Worm (Caenorhabditis elegans) whole organism, L1 larva: Measurements from ENCODE around the gene C17C3.9.

ENCODE experiments used
- aha-1 ChIP-seq: fragments of 150-350 bp; optimal IDR thresholded peaks from 2 replicates; lab custom pipeline; 2014; ENCODE audit warnings: missing biosample characterization, missing genetic modification characterization
- ama-1 ChIP-seq: fragments of 150-350 bp; optimal IDR thresholded peaks from 2 replicates; lab custom pipeline; 2014
- ceh-63 ChIP-seq: fragments of 200-800 bp; sonication (Bioruptor generic); optimal IDR thresholded peaks from 2 replicates; lab custom pipeline; 2018; ENCODE audit warnings: mild to moderate bottlenecking, missing genetic modification characterization, missing compliant biosample characterization
- ceh-90 ChIP-seq: sonication (generic microtip); optimal IDR thresholded peaks from 2 replicates; lab custom pipeline; 2016; ENCODE audit warnings: missing genetic modification characterization, missing compliant biosample characterization
- egl-13 ChIP-seq: sonication (generic microtip); optimal IDR thresholded peaks from 2 replicates; lab custom pipeline; 2016; ENCODE audit warnings: missing genotype, missing genetic modification reagents, missing genetic modification characterization, missing compliant biosample characterization
- egl-27 ChIP-seq, 2 experiments: fragments of 150-350 bp in 1 of 2; sonication (generic microtip); optimal IDR thresholded peaks; 3 replicates each; lab custom pipeline; 2017 to 2018; ENCODE audit warnings: missing biosample characterization in 2 of 2, missing genetic modification characterization in 2 of 2, missing genetic modification reagents in 2 of 2
- elt-2 ChIP-seq: sonication (generic microtip); optimal IDR thresholded peaks from 2 replicates; lab custom pipeline; 2016; ENCODE audit warnings: missing genetic modification characterization, mild to moderate bottlenecking, inconsistent platforms, missing compliant biosample characterization, missing genetic modification reagents
- ets-5 ChIP-seq: fragments of 200-800 bp; sonication (Bioruptor generic); IDR thresholded peaks from 2 replicates; pipeline ENCODE4 v1.3.6; 2022; ENCODE audit warnings: missing genetic modification characterization, missing compliant biosample characterization
- fkh-8 ChIP-seq: sonication (generic microtip); optimal IDR thresholded peaks from 2 replicates; lab custom pipeline; 2016; ENCODE audit warnings: mild to moderate bottlenecking, missing genetic modification characterization, missing compliant biosample characterization
- grh-1 ChIP-seq: fragments of 200-800 bp; sonication (Bioruptor generic); IDR thresholded peaks from 2 replicates; pipeline ENCODE4 v1.3.6; 2022; ENCODE audit warnings: missing genetic modification reagents, missing genetic modification characterization, missing compliant biosample characterization
- hlh-17 ChIP-seq: fragments of 200-800 bp; sonication (Bioruptor generic); optimal IDR thresholded peaks from 2 replicates; lab custom pipeline; 2018; ENCODE audit warnings: missing genetic modification characterization, mild to moderate bottlenecking, missing compliant biosample characterization, moderate library complexity, borderline replicate concordance
- hlh-4 ChIP-seq: sonication (generic microtip); optimal IDR thresholded peaks from 2 replicates; lab custom pipeline; 2016; ENCODE audit warnings: mild to moderate bottlenecking, missing genetic modification characterization, missing compliant biosample characterization
- hpl-2 ChIP-seq: fragments of 150-350 bp; optimal IDR thresholded peaks from 2 replicates; lab custom pipeline; 2014; ENCODE audit warnings: missing biosample characterization, missing genetic modification reagents, missing genetic modification characterization
- irx-1 ChIP-seq: sonication (generic microtip); optimal IDR thresholded peaks from 2 replicates; lab custom pipeline; 2016; ENCODE audit warnings: missing genetic modification characterization, missing compliant biosample characterization
- lin-14 ChIP-seq: fragments of 200-800 bp; sonication (Bioruptor generic); optimal IDR thresholded peaks from 2 replicates; lab custom pipeline; 2018; ENCODE audit warnings: mild to moderate bottlenecking, missing genetic modification characterization, moderate library complexity, missing compliant biosample characterization
- lin-35 ChIP-seq, 2 experiments: fragments of 150-350 bp; optimal IDR thresholded peaks; 2 replicates each; lab custom pipeline; 2014; ENCODE audit warnings: missing biosample characterization in 2 of 2, missing genetic modification characterization in 2 of 2, missing genetic modification reagents in 2 of 2
- lsy-2 ChIP-seq, 2 experiments: fragments of 150-350 bp; optimal IDR thresholded peaks; 2 replicates each; lab custom pipeline; 2014; ENCODE audit warnings: missing biosample characterization in 2 of 2, missing genetic modification characterization in 2 of 2
- mdl-1 ChIP-seq, 2 experiments: fragments of 150-350 bp; optimal IDR thresholded peaks; 2 replicates each; lab custom pipeline; 2014 to 2017; ENCODE audit warnings: missing biosample characterization in 2 of 2, missing genetic modification characterization in 2 of 2, inconsistent platforms in 1 of 2
- mep-1 ChIP-seq: fragments of 150-350 bp; optimal IDR thresholded peaks from 2 replicates; lab custom pipeline; 2014; ENCODE audit warnings: missing biosample characterization, missing genetic modification characterization
- nhr-19 ChIP-seq: fragments of 200-800 bp; sonication (Bioruptor generic); conservative IDR thresholded peaks from 2 replicates; pipeline ENCODE4 v1.3.6; 2022; ENCODE audit warnings: missing genetic modification characterization, missing compliant biosample characterization
- nhr-20 ChIP-seq: sonication (generic microtip); optimal IDR thresholded peaks from 2 replicates; lab custom pipeline; 2016; ENCODE audit warnings: mild to moderate bottlenecking, missing genetic modification characterization, missing compliant biosample characterization
- nhr-47 ChIP-seq: sonication (generic microtip); optimal IDR thresholded peaks from 2 replicates; lab custom pipeline; 2016; ENCODE audit warnings: mild to moderate bottlenecking, missing genetic modification characterization, moderate library complexity, missing compliant biosample characterization
- nhr-71 ChIP-seq: sonication (generic microtip); optimal IDR thresholded peaks from 2 replicates; lab custom pipeline; 2016; ENCODE audit warnings: mild to moderate bottlenecking, missing genetic modification characterization, moderate library complexity, missing compliant biosample characterization
- nhr-76 ChIP-seq: sonication (generic microtip); optimal IDR thresholded peaks from 2 replicates; lab custom pipeline; 2017; ENCODE audit warnings: missing biosample characterization, missing genetic modification characterization
- nhr-85 ChIP-seq: sonication (generic microtip); peaks from one replicate; lab custom pipeline; 2016; ENCODE audit warnings: missing genetic modification characterization, inconsistent platforms, missing compliant biosample characterization
- nhr-90 ChIP-seq: sonication (generic microtip); optimal IDR thresholded peaks from 2 replicates; lab custom pipeline; 2016; ENCODE audit warnings: mild to moderate bottlenecking, missing genetic modification characterization, missing compliant biosample characterization; ENCODE audit not compliant: poor library complexity
- pax-3 ChIP-seq: fragments of 200-800 bp; sonication (Bioruptor generic); optimal IDR thresholded peaks from 2 replicates; lab custom pipeline; 2018; ENCODE audit warnings: mild to moderate bottlenecking, missing genetic modification characterization, moderate library complexity, missing compliant biosample characterization
- skn-1 ChIP-seq: fragments of 150-350 bp; optimal IDR thresholded peaks from 2 replicates; lab custom pipeline; 2014; ENCODE audit warnings: missing biosample characterization, missing genetic modification characterization
- snu-23 ChIP-seq: sonication (generic microtip); optimal IDR thresholded peaks from 2 replicates; lab custom pipeline; 2016; ENCODE audit warnings: missing genetic modification characterization, missing compliant biosample characterization
- sptf-1 ChIP-seq: fragments of 150-350 bp; optimal IDR thresholded peaks from 2 replicates; lab custom pipeline; 2014; ENCODE audit warnings: missing biosample characterization, missing genetic modification characterization
- sup-37 ChIP-seq: fragments of 200-800 bp; sonication (Bioruptor generic); optimal IDR thresholded peaks from 2 replicates; lab custom pipeline; 2018; ENCODE audit warnings: mild to moderate bottlenecking, missing genetic modification characterization, missing compliant biosample characterization
- tbx-2 ChIP-seq: sonication (generic microtip); optimal IDR thresholded peaks from 2 replicates; lab custom pipeline; 2016; ENCODE audit warnings: missing genetic modification characterization, missing compliant biosample characterization
- unc-62 ChIP-seq: fragments of 150-350 bp; optimal IDR thresholded peaks from 2 replicates; lab custom pipeline; 2014; ENCODE audit warnings: missing biosample characterization, missing genetic modification reagents, missing genetic modification characterization
- unc-86 ChIP-seq: sonication (generic microtip); optimal IDR thresholded peaks from 2 replicates; lab custom pipeline; 2016; ENCODE audit warnings: missing genetic modification characterization, missing compliant biosample characterization
- vab-15 ChIP-seq: sonication (generic microtip); optimal IDR thresholded peaks from 2 replicates; lab custom pipeline; 2017; ENCODE audit warnings: missing genotype, mild to moderate bottlenecking, missing genetic modification characterization, missing compliant biosample characterization
- xbp-1 ChIP-seq: sonication (generic microtip); optimal IDR thresholded peaks from 2 replicates; lab custom pipeline; 2016; ENCODE audit warnings: missing genetic modification characterization, missing compliant biosample characterization
- ztf-11 ChIP-seq, 2 experiments: sonication (generic microtip); optimal IDR thresholded peaks; 2 replicates each; lab custom pipeline; 2016 to 2017; ENCODE audit warnings: missing genetic modification characterization in 2 of 2, missing biosample characterization in 1 of 2, missing compliant biosample characterization in 1 of 2

C17C3.9 gene

ce11 chrII:5570272-5570671 is 38.2 kb upstream of the C17C3.9 start, which contains the start of the genes C17C3.1 and C17C3.15:
C17C3.1 (plus strand) TSS chrII:5570572.
C17C3.15 (plus strand) TSS chrII:5570654.
- TF ChIP-seq nhr-71 (tag; lab: Kevin White, UChicago) (peak; percentile 9), irx-1 (tag; lab: Kevin White, UChicago) (no peak), egl-27 (tag; optimal IDR thresholded peaks at IDR 0.05; lab: Kevin White, UChicago) (no peak), mep-1 (tag; lab: Kevin White, UChicago) (no peak), nhr-76 (no peak), snu-23 (GFP tag; lab: Kevin White, UChicago) (no peak), xbp-1 (no peak), fkh-8 (no peak), unc-62 (GFP tag; lab: Kevin White, UChicago) (no peak), ceh-63 (no peak), sptf-1 (no peak), skn-1 (tag; lab: Kevin White, UChicago) (no peak), grh-1 (GFP tag; lab: Robert Waterston, UW) (no peak), nhr-19 (GFP tag; lab: Robert Waterston, UW) (no peak), ama-1 (lab: Kevin White, UChicago) (no peak), hlh-4 (tag; lab: Kevin White, UChicago) (no peak), ceh-90 (tag; lab: Kevin White, UChicago) (no peak), lsy-2 (tag; optimal IDR thresholded peaks at IDR 0.05; lab: Kevin White, UChicago) (no peak), nhr-85 (peak; percentile 78), lin-14 (GFP tag; lab: Kevin White, UChicago) (peak; percentile 11)
- TF ChIP-seq, all 84 proteins: peak for 3

DNA sequence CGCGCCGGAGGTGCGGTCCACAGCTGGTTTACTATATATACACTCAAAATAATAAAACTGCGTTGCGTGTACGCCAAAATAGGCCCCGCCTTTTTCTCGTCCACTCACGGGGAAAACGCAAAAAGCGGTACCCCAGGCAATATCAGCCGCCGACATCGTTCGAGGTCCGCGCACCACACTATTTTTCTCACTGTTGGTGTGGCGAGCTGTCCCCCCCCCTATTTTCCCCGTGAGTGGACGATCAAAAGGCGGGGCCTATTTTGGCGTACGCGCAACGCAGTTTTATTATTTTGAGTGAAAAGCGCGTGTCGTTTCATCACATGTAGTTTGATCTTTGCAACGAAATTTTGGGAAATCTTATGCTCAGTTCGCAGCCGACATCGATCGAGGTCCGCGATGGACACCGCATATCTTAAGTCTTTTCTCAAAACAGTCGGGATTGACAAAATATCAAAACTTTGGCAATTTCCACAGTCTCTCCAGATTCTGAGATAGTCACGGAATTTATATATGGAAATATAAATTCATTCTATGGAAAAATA is 33.1 kb upstream of the C17C3.9 start:
- TF ChIP-seq egl-13 (tag; lab: Kevin White, UChicago) = no peak
- no peak for TF ChIP-seq hpl-2 (GFP tag; lab: Kevin White, UChicago)
- TF ChIP-seq mdl-1 (tag; optimal IDR thresholded peaks at IDR 0.05; lab: Kevin White, UChicago) = no peak

ce11 chrII:5561392-5561791 is 29.3 kb upstream of the C17C3.9 start, which contains the start of gene C17C3.3:
C17C3.3 (plus strand) TSS chrII:5561737.
- TF ChIP-seq elt-2 (tag; lab: Kevin White, UChicago) = peak; percentile 92
- no peak for TF ChIP-seq egl-13 (tag; lab: Kevin White, UChicago)
- TF ChIP-seq, all 84 proteins: peak for 1

DNA sequence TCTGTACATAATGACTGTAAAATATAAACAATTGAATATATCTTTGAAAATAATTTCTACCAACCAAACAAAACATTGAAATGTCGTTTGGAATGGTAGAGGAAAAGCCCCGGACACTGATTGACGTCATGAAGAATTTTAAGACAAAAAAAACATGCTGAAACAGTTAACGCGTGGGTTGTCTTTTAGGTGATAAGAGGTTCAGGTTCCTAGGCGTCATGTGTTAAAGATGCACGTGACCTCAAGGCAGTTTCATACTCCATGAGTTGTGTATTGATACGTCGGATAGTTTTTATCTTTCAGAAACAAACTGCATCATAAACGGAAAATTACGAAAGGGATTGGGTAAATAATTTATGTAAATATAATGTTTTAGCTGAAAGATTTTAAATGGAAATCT is 25.1 kb upstream of the C17C3.9 start:
- TF ChIP-seq nhr-71 (tag; lab: Kevin White, UChicago) (peak; percentile 59), elt-2 (tag; lab: Kevin White, UChicago) (peak; percentile 99), sup-37 (GFP tag; lab: Kevin White, UChicago) (no peak), lin-35 (GFP tag; optimal IDR thresholded peaks at IDR 0.05; lab: Kevin White, UChicago) (peak in 1 of 2 experiments; percentile 57), mdl-1 (tag; optimal IDR thresholded peaks at IDR 0.05; lab: Kevin White, UChicago) (peak in 1 of 2 experiments; percentile 22), nhr-20 (tag; lab: Kevin White, UChicago) (peak; percentile 21), nhr-19 (GFP tag; lab: Robert Waterston, UW) (no peak)
- TF ChIP-seq, all 84 proteins: peak for 5

DNA sequence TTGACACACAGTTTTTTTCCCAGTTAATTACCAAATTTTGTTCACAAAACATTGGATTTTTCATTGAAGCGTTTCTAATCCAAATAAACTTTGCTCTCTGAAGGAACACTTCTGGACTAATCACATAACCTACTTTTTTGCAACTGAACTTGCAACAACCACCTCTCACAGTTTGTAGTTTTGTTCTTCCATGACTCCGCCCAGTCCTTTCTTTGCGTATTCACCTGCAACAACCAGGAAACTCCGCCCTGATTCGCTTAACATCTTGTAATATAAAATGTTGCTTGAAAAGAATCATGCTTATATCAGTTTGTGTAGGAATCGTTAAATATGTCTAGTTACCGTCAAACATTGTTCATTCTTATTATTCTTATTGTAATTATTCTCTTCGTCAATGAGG is 24.4 kb upstream of the C17C3.9 start, which contains the start of gene ins-11:
ins-11 (plus strand) TSS at position 301 of the 400 bp plus-strand sequence.
- no peak for TF ChIP-seq ztf-11 (tag; optimal IDR thresholded peaks at IDR 0.05; lab: Kevin White, UChicago)
- no peak for TF ChIP-seq aha-1 (tag; lab: Kevin White, UChicago)
- TF ChIP-seq ceh-63 = no peak
- TF ChIP-seq unc-86 (tag; lab: Kevin White, UChicago) = no peak
- no peak for TF ChIP-seq mep-1 (tag; lab: Kevin White, UChicago)
- no peak for TF ChIP-seq hlh-17
- TF ChIP-seq hlh-4 (tag; lab: Kevin White, UChicago) = no peak
- TF ChIP-seq vab-15 (tag; lab: Kevin White, UChicago) = no peak
- TF ChIP-seq pax-3 (tag; lab: Kevin White, UChicago) = no peak
- no peak for TF ChIP-seq nhr-47 (tag; lab: Kevin White, UChicago)
- TF ChIP-seq nhr-71 (tag; lab: Kevin White, UChicago) = no peak
- TF ChIP-seq ets-5 (GFP tag; lab: Robert Waterston, UW) = no peak
- no peak for TF ChIP-seq tbx-2 (tag; lab: Kevin White, UChicago)
- no peak for TF ChIP-seq nhr-90 (tag; lab: Kevin White, UChicago)
- TF ChIP-seq, all 84 proteins: peak for 0
